Worm (Caenorhabditis elegans): Measurements from ENCODE around the gene F19D8.2.
A peak's percentile ranks its signal among the peaks of the same experiment; 100 is the strongest.

Gene F19D8.2

ce11 chrX:13882639-13883038 lies 48.4 kb downstream of the F19D8.2 start, which contains the start of gene hlb-1:
Gene hlb-1, minus strand, starts transcription at chrX:13882739.
- TF ChIP-seq akir-1 (GFP tag; optimal IDR thresholded peaks at IDR 0.05) (no peak), lin-35 (GFP tag; optimal IDR thresholded peaks at IDR 0.05) (no peak), attf-6 (GFP tag; IDR thresholded peaks at IDR 0.05) (no peak), T26A5.8 (tag; optimal IDR thresholded peaks at IDR 0.05) (no peak), hlh-12 (tag; optimal IDR thresholded peaks at IDR 0.05) (no peak), lsy-27 (tag; optimal IDR thresholded peaks at IDR 0.05; ENCODE audit: borderline replicate concordance, insufficient read depth) (no peak), hrde-1 (tag; optimal IDR thresholded peaks at IDR 0.05; ENCODE audit: borderline replicate concordance) (no peak), tlf-1 (GFP tag; optimal IDR thresholded peaks at IDR 0.05) (no peak), K11D2.4 (GFP tag; IDR thresholded peaks at IDR 0.05) (no peak), pbrm-1 (GFP tag; IDR thresholded peaks at IDR 0.05) (no peak), T07F8.4 (tag; optimal IDR thresholded peaks at IDR 0.05) (no peak), zim-3 (tag; optimal IDR thresholded peaks at IDR 0.05) (no peak), mel-28 (tag; optimal IDR thresholded peaks at IDR 0.05; ENCODE audit: borderline replicate concordance) (no peak), fkh-3 (tag; optimal IDR thresholded peaks at IDR 0.05) (no peak), lsl-1 (GFP tag; optimal IDR thresholded peaks at IDR 0.05) (no peak), egl-44 (GFP tag; IDR thresholded peaks at IDR 0.05) (no peak), hlh-26 (GFP tag; conservative IDR thresholded peaks at IDR 0.05) (no peak), bed-2 (GFP tag; IDR thresholded peaks at IDR 0.05) (no peak), nhr-90 (tag; optimal IDR thresholded peaks at IDR 0.05) (no peak), dpl-1 (GFP tag; optimal IDR thresholded peaks at IDR 0.05) (no peak)

ce11 chrX:13884157-13884556 lies 49.9 kb downstream of the F19D8.2 start:
- TF ChIP-seq tbx-9 (tag; optimal IDR thresholded peaks at IDR 0.05; ENCODE audit: borderline replicate concordance) (no peak), Y53G8AR.9 (GFP tag; conservative IDR thresholded peaks at IDR 0.05) (no peak), nhr-80 (tag; optimal IDR thresholded peaks at IDR 0.05) (peak; percentile 36), lin-26 (GFP tag; IDR thresholded peaks at IDR 0.05) (no peak), ztf-22 (GFP tag; optimal IDR thresholded peaks at IDR 0.05) (no peak), xnd-1 (tag; optimal IDR thresholded peaks at IDR 0.05) (no peak)

ce11 chrX:13885131-13885530 lies 50.9 kb downstream of the F19D8.2 start:
- peak; percentile 75 for TF ChIP-seq nhr-80 (tag; optimal IDR thresholded peaks at IDR 0.05)
- no peak for TF ChIP-seq ztf-25 (GFP tag; IDR thresholded peaks at IDR 0.05)

- TF ChIP-seq snpc-1.1 (tag; optimal IDR thresholded peaks at IDR 0.05; ENCODE audit: insufficient read depth) (no peak), B0261.1 (tag; optimal IDR thresholded peaks at IDR 0.05) (peak; percentile 2), hmg-20 (GFP tag; IDR thresholded peaks at IDR 0.05) (0 out of 2 replicates have a peak, but pooled peaks have one; percentile 17), egl-44 (GFP tag; IDR thresholded peaks at IDR 0.05) (0 out of 2 replicates have a peak, but pooled peaks have one; percentile 23), mxl-1 (tag; optimal IDR thresholded peaks at IDR 0.05) (no peak), rcor-1 (GFP tag; IDR thresholded peaks at IDR 0.05) (0 out of 2 replicates have a peak, but pooled peaks have one; percentile 41), lin-26 (GFP tag; IDR thresholded peaks at IDR 0.05) (peak; percentile 53; the same call in 1 of the 2 replicates), aptf-2 (GFP tag; conservative IDR thresholded peaks at IDR 0.05) (0 out of 2 replicates have a peak, but pooled peaks have one; percentile 19), ztf-28 (GFP tag; IDR thresholded peaks at IDR 0.05) (0 out of 2 replicates have a peak, but pooled peaks have one; percentile 27), sptf-2 (GFP tag; optimal IDR thresholded peaks at IDR 0.05) (peak; percentile 12), rpc-1 (optimal IDR thresholded peaks at IDR 0.05) (peak; percentile 22), rpc-1 (tag; optimal IDR thresholded peaks at IDR 0.05) (peak; percentile 55), Y95B8A.8 (GFP tag; IDR thresholded peaks at IDR 0.05) (no peak), nfya-1 (tag; optimal IDR thresholded peaks at IDR 0.05; ENCODE audit: borderline replicate concordance, insufficient read depth) (no peak)
These were observed 52.0 kb downstream of the F19D8.2 start for ce11 chrX:13886195-13886594.

Measured in whole organism, young adult.